Fruit fly (Drosophila melanogaster) S2 (cell line): ENCODE results near the gene Fkbp39.

Source experiments
- CG8478 ChIP-seq: fragments of >200 bp; optimal IDR thresholded peaks from 2 replicates; lab custom pipeline; 2018
- CTCF ChIP-seq, 2 experiments: fragments of >200 bp; optimal IDR thresholded peaks; 2 replicates each; lab custom pipeline; 2018

DNA sequence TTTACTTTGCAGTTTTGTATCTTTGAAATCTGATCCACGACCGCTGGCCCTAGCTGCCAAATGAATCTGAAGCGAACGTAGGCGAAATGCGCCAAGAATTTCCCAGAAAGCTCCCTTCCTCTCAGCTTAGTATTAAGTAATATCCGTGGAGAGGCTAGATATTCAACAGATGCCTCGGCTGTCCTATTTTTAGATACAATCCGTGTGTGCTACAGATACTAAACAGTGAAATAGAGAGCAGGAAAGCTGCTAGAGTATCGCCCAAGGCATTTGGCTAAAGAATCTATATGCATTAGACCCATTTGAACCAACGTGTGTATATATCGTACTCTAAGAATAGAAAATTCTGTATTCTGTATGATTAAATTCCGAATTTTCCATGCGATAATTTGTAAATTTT is 50.6 kb downstream of the Fkbp39 start:
- TF ChIP-seq CG8478 (lab: Kevin White, UChicago) (no peak), CTCF (optimal IDR thresholded peaks at IDR 0.05; lab: Kevin White, UChicago) (no peak)
